Worm (Caenorhabditis elegans): Measurements from ENCODE around the gene F08H9.2.

The F08H9.2 gene

DNA sequence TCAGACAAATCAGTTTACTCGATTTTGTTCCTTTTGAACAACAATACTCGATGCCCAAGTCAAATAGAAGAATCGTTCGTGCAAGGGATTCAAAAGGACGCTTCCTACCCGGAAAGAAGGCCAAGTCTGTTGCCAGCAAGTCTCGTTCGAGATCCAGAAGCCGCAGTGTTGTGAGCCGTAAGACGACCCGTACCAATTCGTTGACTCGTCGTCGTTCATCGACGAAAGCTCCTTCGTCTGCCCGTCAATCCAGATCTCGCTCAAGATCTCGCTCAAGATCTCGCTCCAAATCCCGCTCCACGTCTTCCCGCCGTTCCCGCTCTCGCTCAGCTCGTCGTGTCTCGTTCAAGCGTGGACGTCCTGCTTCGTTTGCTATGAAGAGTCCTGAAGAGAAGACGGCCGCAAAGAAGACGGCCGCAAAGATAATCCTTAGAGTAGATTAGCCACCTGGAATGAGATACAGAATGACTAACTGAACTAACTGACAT lies at the start of gene F08H9.2:
TSS of gene F08H9.2 (plus strand) at position 51 of the 488 bp plus-strand sequence.
- TF ChIP-seq him-1 (tag; optimal IDR thresholded peaks at IDR 0.05) (no peak), W03F9.2 (tag; optimal IDR thresholded peaks at IDR 0.05) (no peak), dao-5 (tag; optimal IDR thresholded peaks at IDR 0.05) (no peak)

DNA sequence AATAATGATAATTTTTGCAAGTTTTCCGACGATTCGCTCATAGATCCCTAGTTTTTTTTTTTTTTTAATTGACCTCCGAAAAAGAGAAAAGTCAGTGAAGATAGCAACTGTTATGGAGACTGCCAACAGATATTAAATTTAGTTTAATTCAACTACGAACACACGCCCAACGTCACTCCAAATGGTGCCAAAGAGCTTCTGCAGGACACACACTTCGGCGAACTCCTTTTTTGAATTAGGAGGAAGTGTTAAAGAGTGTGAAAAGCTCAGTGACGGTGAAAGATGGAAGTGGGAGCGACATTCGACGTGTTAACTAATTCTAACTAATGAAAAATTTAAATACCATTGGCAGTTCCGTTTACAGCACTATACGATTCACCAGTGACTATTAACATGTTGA lies 48.5 kb upstream of the F08H9.2 start:
- TF ChIP-seq dao-5 (tag; optimal IDR thresholded peaks at IDR 0.05) = no peak
- TF ChIP-seq him-1 (tag; optimal IDR thresholded peaks at IDR 0.05) = no peak
- TF ChIP-seq W03F9.2 (tag; optimal IDR thresholded peaks at IDR 0.05) = no peak

DNA sequence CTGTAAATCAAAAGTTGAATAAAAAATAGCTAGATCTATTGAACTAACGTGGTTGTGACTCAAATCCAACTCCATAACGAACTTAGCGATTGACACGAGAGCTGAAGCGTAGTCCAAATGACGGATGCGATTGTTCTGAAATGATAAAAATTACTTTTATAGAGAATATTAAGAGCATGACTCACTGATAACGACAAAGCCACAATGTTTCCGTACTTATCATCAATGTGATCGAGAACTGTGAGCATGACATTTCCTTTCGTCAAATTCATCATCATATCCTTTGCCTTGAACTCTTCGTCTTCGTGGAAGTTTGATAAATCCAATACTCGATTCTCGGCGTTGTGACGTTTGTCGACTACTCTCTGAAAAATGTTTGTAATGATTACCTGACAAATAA lies 46.4 kb upstream of the F08H9.2 start:
- TF ChIP-seq him-1 (tag; optimal IDR thresholded peaks at IDR 0.05) = no peak
- TF ChIP-seq W03F9.2 (tag; optimal IDR thresholded peaks at IDR 0.05) = no peak
- TF ChIP-seq dao-5 (tag; optimal IDR thresholded peaks at IDR 0.05) = no peak

DNA sequence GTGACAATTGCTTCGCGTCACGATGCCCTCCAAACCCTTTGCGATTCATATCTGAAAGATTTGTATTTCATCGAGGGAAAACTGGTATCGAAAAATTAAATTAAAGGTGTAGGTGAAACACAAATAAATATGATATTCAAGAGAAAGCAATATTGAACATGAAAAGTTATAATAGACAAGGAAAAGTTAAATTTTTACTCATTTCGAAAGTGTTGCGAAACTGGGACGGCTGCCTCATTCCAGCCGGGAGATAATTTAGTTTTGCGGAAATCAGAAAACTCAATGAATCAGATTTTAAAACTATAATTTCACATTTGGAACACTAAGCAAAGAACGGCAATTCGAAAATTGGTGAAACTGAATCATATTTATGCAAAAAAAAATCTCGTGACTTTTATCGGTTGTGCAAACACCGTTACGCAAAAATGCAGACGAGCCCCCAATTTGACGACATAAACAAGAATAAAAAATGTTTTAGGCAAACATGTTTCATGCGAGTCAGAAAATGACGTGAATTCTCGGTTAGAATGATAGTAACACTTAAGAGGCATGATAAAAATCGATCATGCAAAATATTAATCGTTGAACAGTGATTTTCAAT lies 45.4 kb upstream of the F08H9.2 start, which contains the start of the genes nxf-1 and C15H11.11:
TSS of gene nxf-1 (minus strand) at position 51 of the 601 bp plus-strand sequence.
TSS of gene C15H11.11 (plus strand) at position 536 of the 601 bp plus-strand sequence.
- no peak for TF ChIP-seq him-1 (tag; optimal IDR thresholded peaks at IDR 0.05)
- no peak for TF ChIP-seq dao-5 (tag; optimal IDR thresholded peaks at IDR 0.05)
- peak; percentile 68 for TF ChIP-seq W03F9.2 (tag; optimal IDR thresholded peaks at IDR 0.05)

DNA sequence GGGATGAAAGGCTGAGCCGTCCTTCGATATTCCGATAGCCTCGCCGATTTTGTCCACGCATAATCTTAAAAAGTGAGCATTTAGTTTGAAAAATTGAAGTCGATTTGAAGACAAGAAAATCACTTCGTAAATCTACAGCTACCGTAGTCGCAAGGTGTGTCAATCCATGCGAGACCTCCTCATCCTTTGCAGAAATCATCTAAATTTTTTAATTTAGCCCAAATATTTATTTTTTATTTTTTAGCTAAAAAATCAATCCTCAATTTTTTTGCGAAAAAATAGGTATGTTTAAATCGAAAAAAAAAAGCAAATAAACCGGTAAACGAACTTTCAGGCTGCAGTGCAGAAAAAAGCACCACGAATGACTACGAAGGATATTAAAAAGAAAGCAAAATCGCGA lies 42.7 kb upstream of the F08H9.2 start, which contains the start of the genes nxf-2 and set-31:
TSS of gene nxf-2 (minus strand) at position 101 of the 400 bp plus-strand sequence.
TSS of gene set-31 (plus strand) at position 169 of the 400 bp plus-strand sequence.
- TF ChIP-seq dao-5 (tag; optimal IDR thresholded peaks at IDR 0.05) (no peak), W03F9.2 (tag; optimal IDR thresholded peaks at IDR 0.05) (no peak), him-1 (tag; optimal IDR thresholded peaks at IDR 0.05) (no peak)

DNA sequence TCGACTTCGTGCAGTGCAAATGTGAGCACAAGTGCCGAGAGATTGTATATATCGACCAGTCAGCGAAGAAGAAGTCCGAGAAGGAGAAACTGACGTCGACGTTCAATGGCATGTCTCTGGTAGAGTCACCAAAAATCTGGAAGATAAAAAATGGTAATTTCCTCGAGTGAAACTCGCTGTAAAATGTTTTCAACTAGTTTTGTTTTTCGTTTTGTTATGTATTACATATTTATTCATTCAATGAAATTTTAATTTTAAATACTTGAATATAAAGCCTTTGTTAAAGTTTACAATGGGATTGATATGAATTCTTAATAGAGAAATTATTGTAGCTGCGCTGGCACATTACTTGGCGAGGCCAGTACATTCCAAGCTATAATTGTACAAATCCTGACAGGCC lies 40.6 kb upstream of the F08H9.2 start:
- TF ChIP-seq dao-5 (tag; optimal IDR thresholded peaks at IDR 0.05) (no peak), him-1 (tag; optimal IDR thresholded peaks at IDR 0.05) (no peak), W03F9.2 (tag; optimal IDR thresholded peaks at IDR 0.05) (no peak)

DNA sequence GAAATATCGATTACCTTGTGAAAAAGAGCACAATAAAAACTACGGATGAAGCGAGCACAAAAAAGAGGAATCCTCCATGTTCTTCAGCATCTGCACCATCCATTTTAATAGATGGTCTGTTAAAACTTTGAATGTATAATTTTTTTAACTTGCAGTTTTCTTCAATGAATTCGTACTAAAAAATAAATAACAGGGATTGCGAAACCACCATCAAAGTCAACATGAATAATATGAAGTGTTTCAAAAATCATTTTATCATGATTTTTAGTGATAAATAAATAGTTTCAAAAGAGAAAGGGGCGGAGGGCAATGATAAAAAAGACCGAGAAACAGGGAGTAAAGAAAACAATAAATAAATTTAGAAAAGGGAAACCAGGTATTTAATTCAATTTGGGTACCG lies 39.1 kb upstream of the F08H9.2 start, which contains the start of gene dhs-22:
TSS of gene dhs-22 (minus strand) at position 116 of the 400 bp plus-strand sequence.
- TF ChIP-seq W03F9.2 (tag; optimal IDR thresholded peaks at IDR 0.05) = no peak
- TF ChIP-seq dao-5 (tag; optimal IDR thresholded peaks at IDR 0.05) = no peak
- no peak for TF ChIP-seq him-1 (tag; optimal IDR thresholded peaks at IDR 0.05)

DNA sequence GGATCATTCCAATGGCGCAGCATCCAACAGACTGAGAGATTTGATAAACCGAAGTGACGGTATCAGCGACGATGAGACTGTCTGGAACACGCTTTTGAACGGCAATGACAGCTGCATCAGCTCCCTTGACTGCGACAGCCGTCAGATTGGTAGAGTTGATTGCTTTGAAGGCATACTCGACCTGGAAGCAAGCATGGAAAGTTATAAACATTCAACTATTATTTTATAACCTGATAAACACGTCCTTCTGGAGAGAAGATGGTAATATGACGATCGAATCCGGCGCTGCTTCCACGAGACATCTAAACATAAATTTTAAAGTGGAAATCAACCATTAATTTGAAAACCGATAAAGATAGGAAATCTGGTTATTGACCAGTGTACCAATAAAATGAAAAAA lies 38.1 kb upstream of the F08H9.2 start, which contains the start of gene pas-1:
TSS of gene pas-1 (minus strand) at position 302 of the 400 bp plus-strand sequence.
- TF ChIP-seq him-1 (tag; optimal IDR thresholded peaks at IDR 0.05) = no peak
- TF ChIP-seq W03F9.2 (tag; optimal IDR thresholded peaks at IDR 0.05) = no peak

DNA sequence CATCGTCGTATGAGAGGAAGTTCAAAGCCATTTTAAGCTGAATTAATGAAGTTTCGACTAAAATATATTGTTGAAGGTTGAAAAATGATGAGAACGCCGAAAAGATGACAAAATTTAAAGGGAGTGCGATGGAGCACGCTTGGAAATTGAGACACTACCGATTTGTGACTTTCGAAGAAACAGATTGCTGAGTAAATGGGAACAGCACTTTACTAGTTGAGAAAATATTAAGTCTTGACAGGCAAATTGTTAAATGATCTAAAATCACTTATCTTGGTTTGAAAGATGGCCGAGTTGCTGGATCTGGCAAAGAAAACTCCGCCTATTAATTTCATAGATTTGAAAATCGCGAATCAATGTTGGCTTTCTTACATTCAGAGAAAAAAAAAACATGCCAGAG lies 37.2 kb upstream of the F08H9.2 start, which contains the start of gene rpoa-12:
TSS of gene rpoa-12 (minus strand) at position 37 of the 400 bp plus-strand sequence.
- TF ChIP-seq him-1 (tag; optimal IDR thresholded peaks at IDR 0.05) = no peak
- no peak for TF ChIP-seq dao-5 (tag; optimal IDR thresholded peaks at IDR 0.05)
- TF ChIP-seq W03F9.2 (tag; optimal IDR thresholded peaks at IDR 0.05) = no peak

DNA sequence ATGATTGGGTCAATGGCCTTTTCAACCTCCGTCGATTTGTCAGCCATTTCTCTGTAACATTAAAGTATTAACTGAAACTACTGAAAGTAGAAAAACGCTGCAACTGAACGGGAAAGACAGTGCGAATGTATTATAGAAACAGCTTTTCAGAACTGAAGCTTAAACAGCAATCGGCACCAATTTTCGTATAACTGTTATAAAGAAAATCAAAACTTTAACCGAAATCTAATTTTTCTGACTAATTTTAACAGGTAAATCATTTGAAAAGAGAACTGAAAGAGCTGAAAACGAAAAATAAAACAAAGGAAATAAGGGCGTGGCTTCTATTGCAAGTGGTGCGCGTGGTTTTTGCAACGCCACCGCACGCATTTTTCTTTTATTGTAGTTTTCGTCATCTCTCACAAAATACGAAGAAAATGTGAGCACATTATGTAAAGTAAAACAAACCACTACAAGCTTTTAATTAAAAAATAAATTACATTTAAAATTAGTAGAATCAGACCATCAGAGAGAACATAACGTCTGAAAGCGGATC lies 35.4 kb upstream of the F08H9.2 start, which contains the start of gene rrsr-1:
TSS of gene rrsr-1 (minus strand) at position 51 of the 535 bp plus-strand sequence.
- no peak for TF ChIP-seq him-1 (tag; optimal IDR thresholded peaks at IDR 0.05)
- TF ChIP-seq dao-5 (tag; optimal IDR thresholded peaks at IDR 0.05) = no peak
- TF ChIP-seq W03F9.2 (tag; optimal IDR thresholded peaks at IDR 0.05) = no peak

DNA sequence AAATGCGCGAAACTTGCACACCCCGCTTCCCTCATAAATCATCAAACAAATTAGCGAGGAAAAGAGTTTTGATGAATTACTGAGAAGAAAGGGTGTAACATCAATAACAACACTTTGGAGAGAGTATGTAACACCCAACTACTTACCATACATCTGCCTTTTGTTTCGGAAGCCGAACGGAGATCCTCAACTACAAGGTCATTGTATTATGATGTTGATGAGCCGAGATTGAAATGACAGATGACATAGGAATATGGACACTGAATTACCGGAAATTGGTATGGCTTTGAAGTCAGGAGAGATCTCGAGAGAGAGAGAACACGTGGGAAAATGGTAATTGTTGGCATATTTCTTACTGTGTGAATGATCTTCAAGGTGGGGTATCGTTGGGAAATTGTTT lies 34.5 kb upstream of the F08H9.2 start:
- no peak for TF ChIP-seq dao-5 (tag; optimal IDR thresholded peaks at IDR 0.05)
- no peak for TF ChIP-seq W03F9.2 (tag; optimal IDR thresholded peaks at IDR 0.05)
- no peak for TF ChIP-seq him-1 (tag; optimal IDR thresholded peaks at IDR 0.05)

DNA sequence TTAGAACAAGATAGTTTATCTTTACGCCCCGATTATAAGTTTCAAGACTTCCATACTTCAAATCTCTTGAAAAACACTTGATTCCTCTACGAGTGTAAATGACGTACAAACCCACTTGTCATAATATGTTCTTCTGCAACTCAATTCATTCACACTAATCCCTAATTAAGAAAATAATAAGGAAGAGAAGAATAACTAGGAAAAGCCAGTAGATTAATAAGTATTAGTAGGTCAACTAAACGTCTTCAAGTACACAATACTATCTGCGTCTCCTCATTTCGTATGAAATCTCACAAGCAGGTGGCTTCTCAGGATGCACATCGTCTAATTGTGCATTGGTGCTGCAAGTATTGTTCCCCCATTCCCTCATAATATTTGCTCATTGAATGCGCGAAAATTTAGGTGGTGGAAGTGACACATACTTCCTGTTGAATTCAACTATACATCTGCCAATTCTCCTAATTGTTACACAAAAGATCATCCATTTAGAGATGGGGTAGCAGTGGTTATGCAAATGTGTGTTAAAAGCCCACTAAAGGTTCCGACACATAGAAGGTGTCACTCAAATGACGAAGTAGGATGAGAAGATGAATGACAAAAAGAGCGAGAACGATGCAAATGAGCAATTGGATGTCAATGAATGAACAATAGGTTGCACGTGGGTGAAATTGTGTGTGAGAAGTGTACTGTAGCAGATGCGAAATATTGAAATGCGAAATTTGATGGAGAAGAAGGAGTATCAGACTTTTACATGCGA lies 33.2 kb upstream of the F08H9.2 start:
- no peak for TF ChIP-seq dao-5 (tag; optimal IDR thresholded peaks at IDR 0.05)
- TF ChIP-seq him-1 (tag; optimal IDR thresholded peaks at IDR 0.05) = no peak

DNA sequence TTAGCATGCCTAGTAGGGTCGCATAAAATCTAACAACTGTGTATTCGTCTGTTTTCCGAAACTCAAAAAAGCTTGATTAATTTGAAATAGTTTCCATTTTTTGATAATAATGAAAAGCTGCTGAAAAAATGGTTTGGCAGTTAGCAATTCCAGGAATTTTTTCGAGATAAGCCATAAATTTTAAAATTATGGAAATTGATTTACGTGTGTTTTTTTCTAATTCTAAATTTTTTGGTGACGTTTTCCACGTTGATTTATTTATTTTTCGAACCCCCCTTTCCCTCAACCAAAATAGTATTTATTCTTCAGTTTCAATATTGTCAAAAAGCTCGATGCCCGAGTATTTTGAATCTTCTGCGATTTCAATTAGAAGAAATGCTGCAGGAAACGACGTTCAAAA lies 31.6 kb upstream of the F08H9.2 start, which contains the start of gene F23B12.1:
TSS of gene F23B12.1 (plus strand) at position 301 of the 400 bp plus-strand sequence.
- TF ChIP-seq dao-5 (tag; optimal IDR thresholded peaks at IDR 0.05) (no peak), W03F9.2 (tag; optimal IDR thresholded peaks at IDR 0.05) (no peak), him-1 (tag; optimal IDR thresholded peaks at IDR 0.05) (no peak)

Measured in whole organism, L4/young adult.